Worm (Caenorhabditis elegans): Measurements from ENCODE around the gene C49C8.5.

ce11 chrIV:8668635-8669034 is 15.2 kb upstream of the C49C8.5 start, which contains the start of gene cdh-5:
- TF ChIP-seq ceh-34 (tag; optimal IDR thresholded peaks at IDR 0.05) (no peak), ets-4 (tag; optimal IDR thresholded peaks at IDR 0.05) (no peak)

Data from whole organism, late embryonic.